Worm (Caenorhabditis elegans) whole organism, mixed stage, embryonic: Measurements from ENCODE around the gene Y37B11A.3.

ENCODE experiments used
- ceh-43 ChIP-seq: fragments of 200-800 bp; sonication (Bioruptor generic); optimal IDR thresholded peaks from 2 replicates; lab custom pipeline; 2018; ENCODE audit warnings: mild to moderate bottlenecking, missing genetic modification characterization, moderate library complexity, missing compliant biosample characterization
- ceh-83 ChIP-seq: fragments of 200-800 bp; sonication (Bioruptor generic); optimal IDR thresholded peaks from 2 replicates; lab custom pipeline; 2018; ENCODE audit warnings: mild to moderate bottlenecking, missing genetic modification characterization, missing compliant biosample characterization
- ces-1 ChIP-seq: fragments of 150-350 bp; optimal IDR thresholded peaks from 2 replicates; lab custom pipeline; 2014; ENCODE audit warnings: missing biosample characterization, missing genetic modification reagents, missing genetic modification characterization
- elt-1 ChIP-seq: sonication (generic microtip); optimal IDR thresholded peaks from 2 replicates; lab custom pipeline; 2017; ENCODE audit warnings: missing genetic modification characterization, mild to moderate bottlenecking, missing compliant biosample characterization, antibody characterized with exemption, moderate library complexity, borderline replicate concordance; ENCODE audit not compliant: insufficient read depth
- elt-3 ChIP-seq: fragments of 150-350 bp; optimal IDR thresholded peaks from 2 replicates; lab custom pipeline; 2014; ENCODE audit warnings: missing biosample characterization, missing genetic modification characterization
- lsy-2 ChIP-seq: fragments of 150-350 bp; optimal IDR thresholded peaks from 2 replicates; lab custom pipeline; 2014; ENCODE audit warnings: missing biosample characterization, missing genetic modification characterization
- nhr-237 ChIP-seq: fragments of 150-350 bp; optimal IDR thresholded peaks from 2 replicates; lab custom pipeline; 2014; ENCODE audit warnings: missing biosample characterization, missing genetic modification characterization
- nhr-76 ChIP-seq: sonication (generic microtip); optimal IDR thresholded peaks from 2 replicates; lab custom pipeline; 2017; ENCODE audit warnings: missing biosample characterization, missing genetic modification characterization
- pha-4 ChIP-seq: fragments of 150-350 bp; optimal IDR thresholded peaks from 2 replicates; lab custom pipeline; 2018; ENCODE audit warnings: missing biosample characterization, missing genetic modification reagents, missing genetic modification characterization
- snpc-4 ChIP-seq: fragments of 150-350 bp; optimal IDR thresholded peaks from 2 replicates; lab custom pipeline; 2014; ENCODE audit warnings: missing biosample characterization, missing genetic modification characterization
- sptf-1 ChIP-seq: sonication (generic microtip); optimal IDR thresholded peaks from 2 replicates; lab custom pipeline; 2017; ENCODE audit warnings: mild to moderate bottlenecking, missing genetic modification characterization, moderate library complexity, missing compliant biosample characterization
- unc-62 ChIP-seq: fragments of 150-350 bp; optimal IDR thresholded peaks from 2 replicates; lab custom pipeline; 2014; ENCODE audit warnings: missing biosample characterization, missing genetic modification reagents, missing genetic modification characterization
- ztf-11 ChIP-seq: fragments of 150-350 bp; optimal IDR thresholded peaks from 2 replicates; lab custom pipeline; 2014; ENCODE audit warnings: missing biosample characterization, missing genetic modification characterization

- TF ChIP-seq snpc-4 (no peak), ztf-11 (no peak), elt-1 (tag; lab: Kevin White, UChicago) (no peak), nhr-76 (tag; lab: Kevin White, UChicago) (no peak), elt-3 (tag; lab: Kevin White, UChicago) (no peak), pha-4 (tag; lab: Kevin White, UChicago) (no peak), nhr-237 (tag; lab: Kevin White, UChicago) (no peak), lsy-2 (tag; lab: Kevin White, UChicago) (no peak), ces-1 (GFP tag; lab: Kevin White, UChicago) (no peak), unc-62 (GFP tag; lab: Kevin White, UChicago) (no peak), ceh-83 (GFP tag; lab: Kevin White, UChicago) (no peak), sptf-1 (tag; lab: Kevin White, UChicago) (no peak), ceh-43 (GFP tag; lab: Kevin White, UChicago) (no peak)
Observed at ce11 chrIII:5743084-5743483, 42.0 kb downstream of the Y37B11A.3 start, which contains the start of gene B0244.15.
